Worm (Caenorhabditis elegans): Measurements from ENCODE around the gene F09E10.6.

F09E10.6 gene

DNA sequence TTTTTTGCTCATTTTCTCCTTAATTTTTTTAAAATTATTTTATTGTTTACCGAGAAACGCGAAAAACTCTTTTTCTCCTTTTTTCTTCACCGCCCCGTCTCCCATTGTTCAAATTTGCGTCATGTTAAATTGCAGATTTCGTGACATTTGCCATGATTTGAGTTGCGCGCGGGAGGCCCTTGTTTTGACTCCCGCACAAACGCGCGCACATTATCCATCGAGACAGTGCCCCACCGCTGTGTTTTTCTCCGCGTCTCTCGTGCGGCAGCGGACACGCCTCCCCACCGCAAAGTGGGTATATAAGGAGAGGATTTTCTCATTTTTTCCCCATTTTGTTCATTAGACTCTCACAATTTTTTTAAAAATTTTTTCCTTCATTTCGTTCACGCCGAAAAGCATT lies 21.5 kb downstream of the F09E10.6 start:
- TF ChIP-seq klf-2 (GFP tag; conservative IDR thresholded peaks at IDR 0.05): no peak
- TF ChIP-seq tab-1 (GFP tag; IDR thresholded peaks at IDR 0.05): no peak
- no peak for TF ChIP-seq cog-1 (tag; optimal IDR thresholded peaks at IDR 0.05)
- no peak for TF ChIP-seq med-1 (GFP tag; optimal IDR thresholded peaks at IDR 0.05; ENCODE audit: insufficient read depth)
- TF ChIP-seq T22C8.4 (GFP tag; IDR thresholded peaks at IDR 0.05): no peak
- no peak for TF ChIP-seq ref-1 (GFP tag; conservative IDR thresholded peaks at IDR 0.05)
- TF ChIP-seq ztf-23 (GFP tag; IDR thresholded peaks at IDR 0.05): no peak
- TF ChIP-seq flt-1 (GFP tag; IDR thresholded peaks at IDR 0.05): no peak

DNA sequence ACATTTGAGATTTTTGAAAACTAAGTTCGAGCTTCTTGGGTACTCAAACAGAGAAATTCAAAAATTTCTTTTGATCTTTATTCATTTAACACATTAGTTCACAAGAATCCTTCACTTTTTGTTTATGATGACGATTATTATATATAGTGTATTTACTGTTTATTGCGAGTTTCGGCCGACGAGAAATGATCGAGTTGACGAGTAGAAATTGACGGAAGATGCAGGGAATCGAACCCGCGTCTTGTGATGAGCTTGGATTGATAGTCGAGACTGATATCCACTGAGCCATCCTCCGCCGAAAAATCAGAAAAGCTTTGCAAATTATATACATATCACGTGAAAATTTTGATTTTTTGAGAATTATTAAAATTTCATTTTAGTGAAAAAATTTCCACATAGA lies 23.7 kb downstream of the F09E10.6 start:
- no peak for TF ChIP-seq ztf-29 (GFP tag; IDR thresholded peaks at IDR 0.05)
- no peak for TF ChIP-seq klf-2 (GFP tag; conservative IDR thresholded peaks at IDR 0.05)
- no peak for TF ChIP-seq cog-1 (tag; optimal IDR thresholded peaks at IDR 0.05)
- TF ChIP-seq tab-1 (GFP tag; IDR thresholded peaks at IDR 0.05): no peak
- no peak for TF ChIP-seq flt-1 (GFP tag; IDR thresholded peaks at IDR 0.05)
- TF ChIP-seq ztf-23 (GFP tag; IDR thresholded peaks at IDR 0.05): no peak
- no peak for TF ChIP-seq T22C8.4 (GFP tag; IDR thresholded peaks at IDR 0.05)
- TF ChIP-seq ref-1 (GFP tag; conservative IDR thresholded peaks at IDR 0.05): no peak
- no peak for TF ChIP-seq med-1 (GFP tag; optimal IDR thresholded peaks at IDR 0.05; ENCODE audit: insufficient read depth)

DNA sequence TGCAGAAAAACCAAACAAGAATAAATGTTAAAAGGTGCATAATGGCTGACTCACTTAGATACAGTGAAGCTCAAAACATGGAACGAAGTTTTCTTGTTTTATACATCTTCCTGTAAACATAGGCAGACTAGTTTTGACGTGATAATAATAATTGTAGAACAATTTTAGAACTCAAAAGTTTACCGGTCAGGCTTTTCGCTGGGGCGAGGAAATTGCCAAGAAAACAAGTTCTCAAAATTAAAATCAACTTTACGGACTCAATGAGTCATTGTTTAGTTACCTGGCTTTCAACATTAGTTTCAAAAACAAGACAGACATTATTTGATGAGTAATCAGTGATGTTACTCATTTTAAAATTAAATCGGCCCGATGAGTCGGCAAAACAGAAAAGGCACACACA lies 24.6 kb downstream of the F09E10.6 start, which contains the start of gene D1005.5:
TSS of gene D1005.5 (minus strand) at position 101 of the 400 bp plus-strand sequence.
- TF ChIP-seq cog-1 (tag; optimal IDR thresholded peaks at IDR 0.05) (no peak), klf-2 (GFP tag; conservative IDR thresholded peaks at IDR 0.05) (no peak), ztf-23 (GFP tag; IDR thresholded peaks at IDR 0.05) (no peak), med-1 (GFP tag; optimal IDR thresholded peaks at IDR 0.05; ENCODE audit: insufficient read depth) (no peak), ref-1 (GFP tag; conservative IDR thresholded peaks at IDR 0.05) (no peak), T22C8.4 (GFP tag; IDR thresholded peaks at IDR 0.05) (no peak)

DNA sequence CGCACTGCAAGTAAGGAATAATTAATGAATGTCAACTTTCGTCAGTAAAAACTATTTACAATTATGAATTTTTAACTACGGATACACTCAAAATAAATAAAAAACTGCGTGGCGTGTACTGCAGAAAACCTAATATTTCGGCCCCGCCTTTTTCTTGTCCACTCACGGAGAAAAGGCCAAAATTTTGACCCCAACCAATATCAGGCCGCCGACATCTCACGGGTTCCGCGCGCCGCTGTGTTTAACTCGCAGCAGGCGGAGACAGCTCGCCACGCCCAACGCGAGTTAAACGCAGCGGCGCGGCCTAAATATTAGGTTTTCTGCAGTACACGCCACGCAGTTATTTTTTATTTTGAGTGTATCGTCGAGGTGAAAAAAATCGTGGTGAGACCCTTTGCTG lies 26.2 kb downstream of the F09E10.6 start:
- TF ChIP-seq ref-1 (GFP tag; conservative IDR thresholded peaks at IDR 0.05) (no peak), ztf-23 (GFP tag; IDR thresholded peaks at IDR 0.05) (no peak), klf-2 (GFP tag; conservative IDR thresholded peaks at IDR 0.05) (0 out of 2 replicates have a peak, but pooled peaks have one; percentile 20)

DNA sequence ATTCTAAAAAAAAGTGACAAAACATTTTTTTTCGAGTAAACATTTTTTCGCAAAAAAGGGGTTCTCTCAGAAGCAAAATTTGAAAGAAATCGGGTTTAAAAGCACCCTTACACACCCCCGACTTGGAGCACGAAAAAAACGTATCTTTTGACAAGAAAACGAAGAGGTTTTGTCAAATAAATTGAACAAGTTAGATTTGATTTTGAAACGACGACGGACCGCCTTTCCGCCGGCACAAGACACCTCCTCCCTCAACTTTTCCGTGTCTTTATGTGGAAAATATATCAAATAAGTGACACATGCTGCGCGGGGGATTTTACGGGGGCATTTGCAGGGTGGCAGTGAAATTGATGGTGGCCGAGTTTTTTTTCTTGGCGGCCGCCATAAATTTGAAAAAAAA lies 29.4 kb downstream of the F09E10.6 start:
- TF ChIP-seq med-1 (GFP tag; optimal IDR thresholded peaks at IDR 0.05; ENCODE audit: insufficient read depth): no peak
- TF ChIP-seq flt-1 (GFP tag; IDR thresholded peaks at IDR 0.05): no peak
- no peak for TF ChIP-seq tab-1 (GFP tag; IDR thresholded peaks at IDR 0.05)
- TF ChIP-seq cog-1 (tag; optimal IDR thresholded peaks at IDR 0.05): no peak
- no peak for TF ChIP-seq T22C8.4 (GFP tag; IDR thresholded peaks at IDR 0.05)
- no peak for TF ChIP-seq ztf-29 (GFP tag; IDR thresholded peaks at IDR 0.05)
- no peak for TF ChIP-seq klf-2 (GFP tag; conservative IDR thresholded peaks at IDR 0.05)
- no peak for TF ChIP-seq ref-1 (GFP tag; conservative IDR thresholded peaks at IDR 0.05)
- TF ChIP-seq ztf-23 (GFP tag; IDR thresholded peaks at IDR 0.05): no peak

DNA sequence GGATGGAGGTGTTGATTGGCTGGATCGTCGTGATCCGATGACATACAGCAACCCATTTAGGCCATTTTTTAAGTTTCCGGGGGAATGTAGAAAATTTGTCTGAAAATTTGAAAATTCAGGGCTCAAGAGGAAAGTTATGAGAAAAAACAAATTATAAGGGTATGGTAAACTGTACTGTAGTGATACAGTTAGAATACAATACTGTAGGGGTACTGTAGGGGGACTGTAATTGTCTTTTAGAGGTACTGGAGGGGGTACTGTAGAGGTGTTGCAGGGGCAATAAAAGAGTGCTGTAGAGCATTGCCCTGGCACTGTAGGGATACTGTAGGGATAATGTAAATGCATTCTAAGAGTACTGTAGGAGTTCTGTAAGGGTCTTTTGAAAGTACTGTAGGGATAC lies 32.8 kb downstream of the F09E10.6 start, which contains the start of gene D1005.6:
TSS of gene D1005.6 (minus strand) at position 101 of the 400 bp plus-strand sequence.
- TF ChIP-seq cog-1 (tag; optimal IDR thresholded peaks at IDR 0.05): no peak
- no peak for TF ChIP-seq T22C8.4 (GFP tag; IDR thresholded peaks at IDR 0.05)
- no peak for TF ChIP-seq klf-2 (GFP tag; conservative IDR thresholded peaks at IDR 0.05)
- no peak for TF ChIP-seq ztf-29 (GFP tag; IDR thresholded peaks at IDR 0.05)
- TF ChIP-seq med-1 (GFP tag; optimal IDR thresholded peaks at IDR 0.05; ENCODE audit: insufficient read depth): no peak
- TF ChIP-seq ref-1 (GFP tag; conservative IDR thresholded peaks at IDR 0.05): no peak
- TF ChIP-seq flt-1 (GFP tag; IDR thresholded peaks at IDR 0.05): no peak
- no peak for TF ChIP-seq ztf-23 (GFP tag; IDR thresholded peaks at IDR 0.05)
- no peak for TF ChIP-seq tab-1 (GFP tag; IDR thresholded peaks at IDR 0.05)

DNA sequence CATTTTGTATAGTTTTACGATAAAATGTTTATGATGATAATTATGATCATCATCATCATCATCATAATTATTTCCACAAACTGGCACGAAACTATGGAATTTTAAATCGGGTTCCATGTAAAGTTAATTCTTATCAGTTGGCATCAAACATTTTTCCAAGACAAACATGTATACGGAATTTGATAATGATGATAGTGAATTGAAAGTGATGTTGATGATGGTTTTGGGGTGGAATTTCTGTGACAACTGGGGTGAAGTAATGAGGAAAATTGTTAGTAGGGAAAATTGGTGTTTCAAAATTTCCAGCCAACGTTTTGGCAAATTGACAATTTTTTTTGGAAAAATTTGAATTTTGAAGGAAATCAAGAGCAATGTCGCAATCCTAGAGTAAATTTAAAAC lies 37.7 kb downstream of the F09E10.6 start:
- TF ChIP-seq med-1 (GFP tag; optimal IDR thresholded peaks at IDR 0.05; ENCODE audit: insufficient read depth): no peak
- TF ChIP-seq cog-1 (tag; optimal IDR thresholded peaks at IDR 0.05): no peak
- TF ChIP-seq ref-1 (GFP tag; conservative IDR thresholded peaks at IDR 0.05): no peak
- TF ChIP-seq tab-1 (GFP tag; IDR thresholded peaks at IDR 0.05): no peak

DNA sequence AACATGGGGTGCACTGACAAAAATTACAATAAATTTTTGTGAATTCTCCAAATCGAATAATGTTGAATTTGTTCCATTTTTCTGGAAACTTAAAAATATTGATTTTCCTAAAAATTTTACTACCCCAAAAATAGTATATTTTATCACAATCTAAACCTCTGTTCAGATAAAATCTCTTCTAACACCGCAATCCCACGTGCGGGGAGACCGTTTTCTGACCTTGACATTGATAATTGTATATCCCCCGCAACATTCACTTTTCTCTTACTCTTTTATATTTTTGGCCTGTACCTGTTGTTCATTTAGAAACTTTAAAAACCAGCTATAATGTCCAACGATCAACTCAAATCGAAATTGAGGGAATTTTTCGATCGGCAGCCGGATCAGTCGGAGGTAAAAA lies 38.7 kb downstream of the F09E10.6 start, which contains the start of gene D1005.2:
TSS of gene D1005.2 (plus strand) at position 230 of the 400 bp plus-strand sequence.
- no peak for TF ChIP-seq ztf-29 (GFP tag; IDR thresholded peaks at IDR 0.05)
- TF ChIP-seq tab-1 (GFP tag; IDR thresholded peaks at IDR 0.05): no peak
- no peak for TF ChIP-seq ztf-23 (GFP tag; IDR thresholded peaks at IDR 0.05)
- no peak for TF ChIP-seq cog-1 (tag; optimal IDR thresholded peaks at IDR 0.05)
- no peak for TF ChIP-seq med-1 (GFP tag; optimal IDR thresholded peaks at IDR 0.05; ENCODE audit: insufficient read depth)
- TF ChIP-seq klf-2 (GFP tag; conservative IDR thresholded peaks at IDR 0.05): no peak
- no peak for TF ChIP-seq T22C8.4 (GFP tag; IDR thresholded peaks at IDR 0.05)

DNA sequence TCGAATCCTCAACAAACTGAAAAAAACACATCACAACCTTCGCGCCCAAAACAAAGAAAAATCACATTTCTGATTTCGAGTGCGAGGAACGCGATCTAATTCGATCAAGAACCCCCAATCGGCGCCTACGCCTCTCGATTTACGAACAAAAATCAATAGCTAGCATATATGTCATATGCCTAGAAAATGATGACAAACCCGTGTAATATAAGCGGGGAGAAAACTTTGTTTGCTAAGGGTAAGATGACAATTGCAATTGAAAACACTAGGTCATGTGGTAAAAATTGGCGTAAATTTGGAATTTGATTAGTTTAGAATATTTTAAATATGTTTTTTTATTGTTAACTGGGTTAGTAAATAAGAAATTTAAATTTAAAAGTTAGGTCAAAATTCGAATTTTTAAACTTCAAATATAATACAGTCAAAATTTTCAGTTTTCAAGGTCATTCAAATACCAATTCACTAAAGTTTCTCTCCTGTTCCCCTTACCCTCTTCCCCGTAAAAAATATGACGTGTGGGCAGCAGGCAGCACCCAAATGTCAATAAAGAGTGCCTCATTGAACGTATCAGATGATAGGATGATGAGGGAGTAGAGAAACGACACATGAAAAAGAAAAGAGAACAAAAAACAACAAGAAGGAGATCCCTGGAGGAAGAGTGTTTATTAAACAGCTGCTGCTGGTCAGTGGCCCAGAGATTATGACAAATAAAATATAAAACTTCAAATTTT lies 41.0 kb downstream of the F09E10.6 start:
- no peak for TF ChIP-seq cog-1 (tag; optimal IDR thresholded peaks at IDR 0.05)
- TF ChIP-seq med-1 (GFP tag; optimal IDR thresholded peaks at IDR 0.05; ENCODE audit: insufficient read depth): no peak
- TF ChIP-seq T22C8.4 (GFP tag; IDR thresholded peaks at IDR 0.05): no peak
- no peak for TF ChIP-seq ztf-23 (GFP tag; IDR thresholded peaks at IDR 0.05)
- no peak for TF ChIP-seq klf-2 (GFP tag; conservative IDR thresholded peaks at IDR 0.05)
- no peak for TF ChIP-seq flt-1 (GFP tag; IDR thresholded peaks at IDR 0.05)

DNA sequence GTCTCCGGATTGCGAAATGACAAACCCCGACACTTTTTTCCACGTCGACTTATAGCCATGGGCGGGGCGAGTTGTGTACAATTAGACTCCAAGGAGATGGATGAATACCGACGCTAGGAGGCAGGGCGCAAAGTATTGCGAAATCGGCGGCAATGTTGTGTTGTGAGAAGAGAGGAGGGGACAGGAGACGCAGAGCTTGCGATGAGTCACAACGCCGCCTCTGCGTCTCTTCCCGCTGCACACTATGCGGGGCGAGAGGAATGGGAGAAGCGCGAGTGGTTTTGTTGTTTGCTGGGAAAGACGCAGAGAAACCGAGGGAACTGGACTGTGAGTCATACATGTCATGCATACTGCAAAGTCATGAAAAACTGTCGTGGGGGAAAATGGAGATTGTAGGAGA lies 43.1 kb downstream of the F09E10.6 start:
- TF ChIP-seq tab-1 (GFP tag; IDR thresholded peaks at IDR 0.05): no peak
- no peak for TF ChIP-seq med-1 (GFP tag; optimal IDR thresholded peaks at IDR 0.05; ENCODE audit: insufficient read depth)
- peak; percentile 90 for TF ChIP-seq cog-1 (tag; optimal IDR thresholded peaks at IDR 0.05)
- peak; percentile 45 for TF ChIP-seq flt-1 (GFP tag; IDR thresholded peaks at IDR 0.05)
- no peak for TF ChIP-seq ref-1 (GFP tag; conservative IDR thresholded peaks at IDR 0.05)
- peak; percentile 64; the same call in 1 of the 2 replicates for TF ChIP-seq ztf-23 (GFP tag; IDR thresholded peaks at IDR 0.05)
- TF ChIP-seq T22C8.4 (GFP tag; IDR thresholded peaks at IDR 0.05): 0 out of 2 replicates have a peak, but pooled peaks have one; percentile 10
- no peak for TF ChIP-seq ztf-29 (GFP tag; IDR thresholded peaks at IDR 0.05)
- no peak for TF ChIP-seq klf-2 (GFP tag; conservative IDR thresholded peaks at IDR 0.05)
